Worm (Caenorhabditis elegans) whole organism, L2 larva: Measurements from ENCODE around the gene hpo-10.

ENCODE experiments used
- aly-2 ChIP-seq: fragments of 150-350 bp; optimal IDR thresholded peaks from 2 replicates; lab custom pipeline; 2014; ENCODE audit warnings: missing biosample characterization, missing genetic modification characterization
- ceh-82 ChIP-seq: fragments of 150-350 bp; optimal IDR thresholded peaks from 2 replicates; lab custom pipeline; 2014; ENCODE audit warnings: missing biosample characterization, missing genetic modification characterization
- crh-2 ChIP-seq: sonication (generic microtip); optimal IDR thresholded peaks from 2 replicates; lab custom pipeline; 2017; ENCODE audit warnings: missing biosample characterization, missing genetic modification characterization
- nhr-11 ChIP-seq: fragments of 150-350 bp; optimal IDR thresholded peaks from 2 replicates; lab custom pipeline; 2014; ENCODE audit warnings: missing biosample characterization, missing genetic modification characterization
- nhr-237 ChIP-seq: fragments of 150-350 bp; optimal IDR thresholded peaks from 2 replicates; lab custom pipeline; 2014; ENCODE audit warnings: missing biosample characterization, missing genetic modification characterization
- snpc-4 ChIP-seq: fragments of 150-350 bp; optimal IDR thresholded peaks from 2 replicates; lab custom pipeline; 2014; ENCODE audit warnings: missing biosample characterization, missing genetic modification characterization
- ztf-11 ChIP-seq: sonication (generic microtip); optimal IDR thresholded peaks from 2 replicates; lab custom pipeline; 2017; ENCODE audit warnings: missing biosample characterization, missing genetic modification characterization

ce11 chrIII:5925724-5926123, 46.4 kb downstream of the hpo-10 start, which contains the start of the genes dnc-2 and bcl-7:
- TF ChIP-seq aly-2 (tag; lab: Kevin White, UChicago) (no peak), snpc-4 (peak; percentile 32), ceh-82 (tag; lab: Kevin White, UChicago) (no peak), crh-2 (tag; lab: Kevin White, UChicago) (peak; percentile 54), nhr-11 (tag; lab: Kevin White, UChicago) (no peak), ztf-11 (tag; lab: Kevin White, UChicago) (no peak), nhr-237 (tag; lab: Kevin White, UChicago) (no peak)
